Worm (Caenorhabditis elegans) whole organism, L3 larva: ENCODE measurements around the gene txt-19.

Source experiments
- R02D3.7 ChIP-seq: fragments of 150-350 bp; optimal IDR thresholded peaks from 2 replicates; lab custom pipeline; 2014; ENCODE audit warnings: missing biosample characterization, missing genetic modification characterization
- ceh-82 ChIP-seq: fragments of 150-350 bp; optimal IDR thresholded peaks from 2 replicates; lab custom pipeline; 2014; ENCODE audit warnings: missing biosample characterization, missing genetic modification characterization
- ceh-9 ChIP-seq: sonication (generic microtip); optimal IDR thresholded peaks from 2 replicates; lab custom pipeline; 2018; ENCODE audit warnings: missing biosample characterization, missing genetic modification characterization
- egl-27 ChIP-seq: sonication (generic microtip); optimal IDR thresholded peaks from 4 replicates; lab custom pipeline; 2017; ENCODE audit warnings: missing biosample characterization, missing genetic modification reagents, missing genetic modification characterization
- elt-2 ChIP-seq: sonication (generic microtip); optimal IDR thresholded peaks from 2 replicates; lab custom pipeline; 2016; ENCODE audit warnings: missing genetic modification reagents, mild to moderate bottlenecking, missing genetic modification characterization, missing compliant biosample characterization
- fkh-2 ChIP-seq: fragments of 150-350 bp; optimal IDR thresholded peaks from 2 replicates; lab custom pipeline; 2014; ENCODE audit warnings: missing biosample characterization, missing genetic modification reagents, missing genetic modification characterization
- lin-15B ChIP-seq: fragments of 150-350 bp; optimal IDR thresholded peaks from 2 replicates; lab custom pipeline; 2014; ENCODE audit warnings: missing biosample characterization, missing genetic modification characterization
- lin-39 ChIP-seq: fragments of 150-350 bp; optimal IDR thresholded peaks from 2 replicates; lab custom pipeline; 2018; ENCODE audit warnings: missing biosample characterization, missing genetic modification reagents, missing genetic modification characterization
- nhr-77 ChIP-seq: fragments of 150-350 bp; optimal IDR thresholded peaks from 2 replicates; lab custom pipeline; 2014; ENCODE audit warnings: missing biosample characterization, missing genetic modification characterization
- pha-4 ChIP-seq: fragments of 150-350 bp; optimal IDR thresholded peaks from 2 replicates; lab custom pipeline; 2014; ENCODE audit warnings: missing biosample characterization, missing genetic modification reagents, missing genetic modification characterization
- pqm-1 ChIP-seq: fragments of 150-350 bp; optimal IDR thresholded peaks from 2 replicates; lab custom pipeline; 2017; ENCODE audit warnings: missing biosample characterization, missing genetic modification characterization, inconsistent platforms
- sea-2 ChIP-seq: fragments of 150-350 bp; sonication (generic microtip); optimal IDR thresholded peaks from 4 replicates; lab custom pipeline; 2014; ENCODE audit warnings: missing biosample characterization, missing genetic modification reagents, missing genetic modification characterization
- ztf-11 ChIP-seq: fragments of 150-350 bp; optimal IDR thresholded peaks from 2 replicates; lab custom pipeline; 2014; ENCODE audit warnings: missing biosample characterization, missing genetic modification characterization

The txt-19 gene

ce11 chrIV:12894996-12895395 is 49.3 kb downstream of the txt-19 start, which contains the start of gene K08D8.11:
TSS of gene K08D8.11 (plus strand) at chrIV:12895296.
- no peak for TF ChIP-seq nhr-77 (tag; lab: Kevin White, UChicago)

DNA sequence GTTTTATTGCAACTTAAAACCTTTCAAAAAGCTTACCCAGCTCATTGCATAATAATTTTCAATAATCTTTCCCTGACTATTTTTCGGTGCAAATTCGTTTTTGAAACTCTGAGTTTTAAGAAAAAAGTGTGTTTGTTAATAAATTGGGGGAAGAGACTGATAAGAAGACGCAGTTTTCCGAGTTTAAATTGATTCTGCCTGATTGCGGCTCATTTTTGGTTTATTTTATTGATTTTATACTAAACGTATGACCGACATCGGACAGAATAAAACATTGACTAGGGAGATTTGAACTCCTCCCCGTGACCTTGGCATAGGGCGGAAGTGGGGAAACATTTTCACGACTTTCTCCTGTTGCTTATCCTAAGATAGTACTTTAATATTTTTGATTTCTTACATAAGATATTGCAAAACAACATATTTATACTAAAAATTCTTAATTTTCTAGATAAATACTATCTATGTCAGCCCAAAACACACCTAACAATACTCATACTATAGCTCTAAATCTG is 50.7 kb downstream of the txt-19 start, which contains the start of gene K08D8.7:
K08D8.7 (plus strand) TSS at position 462 of the 512 bp plus-strand sequence.
- TF ChIP-seq ceh-9 (tag; lab: Kevin White, UChicago) (no peak), lin-15B (tag; lab: Kevin White, UChicago) (no peak), pqm-1 (tag; lab: Kevin White, UChicago) (peak; percentile 3), pha-4 (tag; lab: Kevin White, UChicago) (peak; percentile 28), nhr-77 (tag; lab: Kevin White, UChicago) (no peak), lin-39 (no peak), elt-2 (tag; lab: Kevin White, UChicago) (peak; percentile 71)
- TF ChIP-seq, all 47 proteins: peak for 3

DNA sequence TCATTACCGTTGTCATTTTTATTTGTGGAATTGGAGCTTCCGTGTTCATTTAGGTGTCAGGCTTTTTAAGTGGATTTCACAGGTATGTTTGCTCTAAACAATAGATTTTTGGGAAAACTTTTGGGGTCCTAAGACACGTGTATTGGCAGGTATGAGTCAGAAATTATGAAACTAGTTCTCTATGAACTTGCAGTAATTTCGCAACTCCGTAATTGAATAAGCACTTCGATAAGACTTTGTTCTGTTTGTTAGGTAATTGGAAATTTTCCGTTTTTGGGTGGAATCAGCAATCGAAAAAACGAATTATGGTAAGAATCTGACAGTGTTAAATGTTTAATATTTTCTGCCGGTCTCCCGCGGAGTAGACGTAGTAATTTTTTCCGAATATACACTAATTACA is 51.4 kb downstream of the txt-19 start:
- no peak for TF ChIP-seq sea-2 (GFP tag; lab: Kevin White, UChicago)
- no peak for TF ChIP-seq ceh-82 (tag; lab: Kevin White, UChicago)
- TF ChIP-seq fkh-2 (tag; lab: Kevin White, UChicago): no peak
- TF ChIP-seq ceh-9 (tag; lab: Kevin White, UChicago): no peak
- no peak for TF ChIP-seq elt-2 (tag; lab: Kevin White, UChicago)
- TF ChIP-seq egl-27 (tag; lab: Kevin White, UChicago): no peak
- TF ChIP-seq lin-15B (tag; lab: Kevin White, UChicago): no peak
- TF ChIP-seq ztf-11: no peak
- no peak for TF ChIP-seq R02D3.7 (tag; lab: Kevin White, UChicago)
- TF ChIP-seq, all 47 proteins: peak for 0
